Worm (Caenorhabditis elegans) whole organism, mixed stage, embryonic: ENCODE measurements around the gene nfu-1.

ENCODE experiments used
- elt-3 ChIP-seq: fragments of 150-350 bp; optimal IDR thresholded peaks from 2 replicates; lab custom pipeline; 2014; ENCODE audit warnings: missing biosample characterization, missing genetic modification characterization
- unc-62 ChIP-seq: fragments of 150-350 bp; optimal IDR thresholded peaks from 2 replicates; lab custom pipeline; 2014; ENCODE audit warnings: missing biosample characterization, missing genetic modification reagents, missing genetic modification characterization
- zip-8 ChIP-seq: fragments of 150-350 bp; optimal IDR thresholded peaks from 2 replicates; lab custom pipeline; 2014; ENCODE audit warnings: missing biosample characterization, missing genetic modification characterization

- TF ChIP-seq unc-62 (no peak), elt-3 (tag; lab: Kevin White, UChicago) (no peak), zip-8 (tag; lab: Kevin White, UChicago) (no peak)
Observed at ce11 chrIV:10382894-10383293, 4.3 kb upstream of the nfu-1 start.
